Worm (Caenorhabditis elegans) whole organism, mixed stage, embryonic: Measurements from ENCODE around the gene T07D1.3.
A peak's percentile ranks its signal among the peaks of the same experiment; 100 is the strongest.

Experiments
- M03D4.4 ChIP-seq: sonication (generic microtip); optimal IDR thresholded peaks from 2 replicates; lab custom pipeline; 2017; ENCODE audit warnings: mild to moderate bottlenecking, missing genetic modification characterization, missing compliant biosample characterization
- bed-3 ChIP-seq: fragments of 200-800 bp; sonication (Bioruptor generic); optimal IDR thresholded peaks from 3 replicates; lab custom pipeline; 2018; ENCODE audit warnings: mild to moderate bottlenecking, missing genetic modification characterization, moderate library complexity, missing compliant biosample characterization
- blmp-1 ChIP-seq: fragments of 150-350 bp; optimal IDR thresholded peaks from 2 replicates; lab custom pipeline; 2014; ENCODE audit warnings: missing biosample characterization, missing genetic modification characterization
- ceh-39 ChIP-seq: fragments of 150-350 bp; optimal IDR thresholded peaks from 2 replicates; lab custom pipeline; 2014; ENCODE audit warnings: missing biosample characterization, missing genetic modification characterization
- ceh-43 ChIP-seq: fragments of 200-800 bp; sonication (Bioruptor generic); optimal IDR thresholded peaks from 2 replicates; lab custom pipeline; 2018; ENCODE audit warnings: mild to moderate bottlenecking, missing genetic modification characterization, moderate library complexity, missing compliant biosample characterization
- ceh-83 ChIP-seq: fragments of 200-800 bp; sonication (Bioruptor generic); optimal IDR thresholded peaks from 2 replicates; lab custom pipeline; 2018; ENCODE audit warnings: mild to moderate bottlenecking, missing genetic modification characterization, missing compliant biosample characterization
- ces-1 ChIP-seq: fragments of 150-350 bp; optimal IDR thresholded peaks from 2 replicates; lab custom pipeline; 2014; ENCODE audit warnings: missing biosample characterization, missing genetic modification reagents, missing genetic modification characterization
- cnd-1 ChIP-seq: fragments of 200-800 bp; sonication (Bioruptor generic); optimal IDR thresholded peaks from 2 replicates; lab custom pipeline; 2018; ENCODE audit warnings: mild to moderate bottlenecking, missing genetic modification characterization, missing compliant biosample characterization
- drap-1 ChIP-seq: fragments of 200-800 bp; sonication (Bioruptor generic); optimal IDR thresholded peaks from 3 replicates; lab custom pipeline; 2018; ENCODE audit warnings: mild to moderate bottlenecking, missing genetic modification characterization, missing compliant biosample characterization
- elt-3 ChIP-seq: fragments of 150-350 bp; optimal IDR thresholded peaks from 2 replicates; lab custom pipeline; 2014; ENCODE audit warnings: missing biosample characterization, missing genetic modification characterization
- flh-1 ChIP-seq: fragments of 200-800 bp; sonication (Bioruptor generic); optimal IDR thresholded peaks from 2 replicates; lab custom pipeline; 2018; ENCODE audit warnings: mild to moderate bottlenecking, missing genetic modification characterization, moderate library complexity, missing compliant biosample characterization
- ham-2 ChIP-seq: fragments of 200-800 bp; sonication (Bioruptor generic); optimal IDR thresholded peaks from 2 replicates; lab custom pipeline; 2018; ENCODE audit warnings: mild to moderate bottlenecking, missing genetic modification characterization, missing compliant biosample characterization
- hlh-1 ChIP-seq: fragments of 150-350 bp; optimal IDR thresholded peaks from 2 replicates; lab custom pipeline; 2014; ENCODE audit warnings: missing biosample characterization, missing genetic modification reagents, missing genetic modification characterization
- lin-13 ChIP-seq: fragments of 150-350 bp; optimal IDR thresholded peaks from 2 replicates; lab custom pipeline; 2014; ENCODE audit warnings: missing biosample characterization, missing genetic modification characterization
- lin-32 ChIP-seq: fragments of 200-800 bp; sonication (Bioruptor generic); optimal IDR thresholded peaks from 2 replicates; lab custom pipeline; 2018; ENCODE audit warnings: mild to moderate bottlenecking, missing genetic modification characterization, missing compliant biosample characterization
- lsy-2 ChIP-seq: fragments of 150-350 bp; optimal IDR thresholded peaks from 2 replicates; lab custom pipeline; 2014; ENCODE audit warnings: missing biosample characterization, missing genetic modification characterization
- mep-1 ChIP-seq: fragments of 150-350 bp; optimal IDR thresholded peaks from 2 replicates; lab custom pipeline; 2017; ENCODE audit warnings: missing biosample characterization, missing genetic modification reagents, missing genetic modification characterization, inconsistent platforms
- mls-2 ChIP-seq: sonication (generic microtip); optimal IDR thresholded peaks from 2 replicates; lab custom pipeline; 2016; ENCODE audit warnings: mild to moderate bottlenecking, missing genetic modification characterization, moderate library complexity, missing compliant biosample characterization
- nhr-12 ChIP-seq: fragments of 150-350 bp; optimal IDR thresholded peaks from 2 replicates; lab custom pipeline; 2014; ENCODE audit warnings: missing biosample characterization, missing genetic modification characterization
- nhr-2 ChIP-seq: fragments of 150-350 bp; optimal IDR thresholded peaks from 2 replicates; lab custom pipeline; 2014; ENCODE audit warnings: missing biosample characterization, missing genetic modification characterization
- nhr-237 ChIP-seq: fragments of 150-350 bp; optimal IDR thresholded peaks from 2 replicates; lab custom pipeline; 2014; ENCODE audit warnings: missing biosample characterization, missing genetic modification characterization
- nhr-76 ChIP-seq: sonication (generic microtip); optimal IDR thresholded peaks from 2 replicates; lab custom pipeline; 2017; ENCODE audit warnings: missing biosample characterization, missing genetic modification characterization
- pha-4 ChIP-seq: fragments of 150-350 bp; optimal IDR thresholded peaks from 2 replicates; lab custom pipeline; 2018; ENCODE audit warnings: missing biosample characterization, missing genetic modification reagents, missing genetic modification characterization
- sem-2 ChIP-seq: fragments of 200-800 bp; sonication (Bioruptor generic); optimal IDR thresholded peaks from 2 replicates; lab custom pipeline; 2018; ENCODE audit warnings: mild to moderate bottlenecking, missing genetic modification characterization, missing compliant biosample characterization
- snpc-4 ChIP-seq: fragments of 150-350 bp; optimal IDR thresholded peaks from 2 replicates; lab custom pipeline; 2014; ENCODE audit warnings: missing biosample characterization, missing genetic modification characterization
- sptf-1 ChIP-seq: sonication (generic microtip); optimal IDR thresholded peaks from 2 replicates; lab custom pipeline; 2017; ENCODE audit warnings: mild to moderate bottlenecking, missing genetic modification characterization, moderate library complexity, missing compliant biosample characterization
- tbx-8 ChIP-seq: fragments of 200-800 bp; sonication (Bioruptor generic); optimal IDR thresholded peaks from 2 replicates; lab custom pipeline; 2018; ENCODE audit warnings: mild to moderate bottlenecking, missing genetic modification characterization, moderate library complexity, missing compliant biosample characterization
- unc-120 ChIP-seq: sonication (generic microtip); optimal IDR thresholded peaks from 2 replicates; lab custom pipeline; 2017; ENCODE audit warnings: missing genetic modification characterization, missing compliant biosample characterization; ENCODE audit not compliant: poor library complexity, severe bottlenecking
- unc-39 ChIP-seq: fragments of 150-350 bp; optimal IDR thresholded peaks from 2 replicates; lab custom pipeline; 2014; ENCODE audit warnings: missing biosample characterization, missing genetic modification characterization
- unc-62 ChIP-seq: fragments of 150-350 bp; optimal IDR thresholded peaks from 2 replicates; lab custom pipeline; 2014; ENCODE audit warnings: missing biosample characterization, missing genetic modification reagents, missing genetic modification characterization
- zip-8 ChIP-seq: fragments of 150-350 bp; optimal IDR thresholded peaks from 2 replicates; lab custom pipeline; 2014; ENCODE audit warnings: missing biosample characterization, missing genetic modification characterization

The T07D1.3 gene

DNA sequence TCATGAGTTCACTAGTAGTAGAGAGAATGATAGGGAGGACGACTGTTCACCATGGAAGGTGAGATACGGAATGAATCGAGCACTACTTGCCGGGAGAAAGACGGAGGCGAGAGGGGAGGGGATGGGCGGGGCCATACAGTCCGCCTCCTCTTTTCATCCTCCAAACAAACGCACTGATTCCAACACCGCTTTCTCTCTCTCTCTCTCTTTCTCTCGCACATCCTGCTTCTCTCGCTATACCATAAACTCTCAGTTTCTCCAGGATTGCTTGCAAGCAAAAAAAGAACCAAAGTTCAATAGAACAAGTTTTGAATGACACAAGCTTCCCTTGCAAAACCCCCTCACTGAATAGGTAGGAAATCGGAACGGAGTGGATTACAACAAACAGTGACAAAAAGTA, 7.9 kb downstream of the T07D1.3 start:
- no peak for TF ChIP-seq unc-120 (tag; lab: Kevin White, UChicago)
- no peak for TF ChIP-seq mep-1 (tag; lab: Kevin White, UChicago)
- TF ChIP-seq lin-32 (GFP tag; lab: Kevin White, UChicago), result no peak
- TF ChIP-seq blmp-1 (tag; lab: Kevin White, UChicago), result peak; percentile 13
- no peak for TF ChIP-seq snpc-4 (tag; lab: Kevin White, UChicago)
- TF ChIP-seq cnd-1 (tag; lab: Kevin White, UChicago), result no peak
- TF ChIP-seq nhr-12 (tag; lab: Kevin White, UChicago), result no peak
- no peak for TF ChIP-seq unc-39 (tag; lab: Kevin White, UChicago)
- TF ChIP-seq nhr-237 (tag; lab: Kevin White, UChicago), result no peak
- TF ChIP-seq flh-1 (GFP tag; lab: Kevin White, UChicago), result no peak
- peak; percentile 2 for TF ChIP-seq ham-2 (GFP tag; lab: Kevin White, UChicago)
- TF ChIP-seq sem-2 (GFP tag; lab: Kevin White, UChicago), result no peak
- no peak for TF ChIP-seq lin-13 (tag; lab: Kevin White, UChicago)
- TF ChIP-seq, all 35 proteins: peak for 2

DNA sequence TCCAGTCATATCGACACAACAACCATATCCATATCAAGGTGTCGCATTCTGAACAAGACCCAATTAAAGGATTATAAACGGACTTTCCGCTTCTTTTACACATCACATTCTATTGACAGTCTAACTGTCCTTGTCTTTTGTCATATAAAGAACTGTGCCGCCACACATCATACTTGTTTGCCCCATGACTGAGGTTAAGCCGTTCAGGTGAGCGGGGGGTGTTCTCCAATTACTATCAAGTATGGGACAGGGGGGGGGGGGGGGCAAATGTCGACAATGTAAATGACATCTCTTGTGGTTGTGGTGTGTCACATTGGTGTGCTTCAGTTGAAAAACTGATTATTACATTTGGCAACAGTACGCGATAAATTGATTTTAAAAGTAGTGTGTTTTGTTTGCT, 9.4 kb downstream of the T07D1.3 start:
- no peak for TF ChIP-seq nhr-237 (tag; lab: Kevin White, UChicago)
- TF ChIP-seq ham-2 (GFP tag; lab: Kevin White, UChicago), result peak; percentile 4

DNA sequence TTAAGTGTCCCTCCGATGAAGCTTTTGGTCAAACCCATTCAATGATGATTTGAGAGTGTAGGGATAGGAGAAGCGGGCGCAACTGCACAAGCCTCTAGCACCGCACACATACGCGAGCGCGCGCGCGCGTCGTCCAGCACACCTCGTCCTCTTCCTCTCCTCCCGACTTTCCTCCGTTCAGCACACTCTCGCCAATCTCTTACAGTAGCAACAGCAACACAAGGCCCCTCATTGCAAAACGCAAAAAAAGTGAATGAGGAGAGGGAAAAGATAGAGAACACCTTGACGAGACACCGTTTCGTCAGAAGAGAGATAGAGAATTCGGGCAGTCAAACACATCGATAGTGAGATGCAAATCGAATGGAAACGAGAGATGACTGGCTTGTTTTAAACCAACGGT, 10.7 kb downstream of the T07D1.3 start:
- no peak for TF ChIP-seq elt-3
- TF ChIP-seq lsy-2 (tag; lab: Kevin White, UChicago), result peak; percentile 43
- TF ChIP-seq unc-39 (tag; lab: Kevin White, UChicago), result no peak
- peak; percentile 49 for TF ChIP-seq pha-4 (tag; lab: Kevin White, UChicago)
- peak; percentile 84 for TF ChIP-seq hlh-1 (tag; lab: Kevin White, UChicago)
- peak; percentile 74 for TF ChIP-seq ceh-39 (tag; lab: Kevin White, UChicago)
- peak; percentile 64 for TF ChIP-seq M03D4.4 (tag; lab: Kevin White, UChicago)
- peak; percentile 40 for TF ChIP-seq mep-1 (tag; lab: Kevin White, UChicago)
- TF ChIP-seq cnd-1 (tag; lab: Kevin White, UChicago), result peak; percentile 51
- TF ChIP-seq ham-2 (GFP tag; lab: Kevin White, UChicago), result peak; percentile 95
- peak; percentile 48 for TF ChIP-seq mls-2 (tag; lab: Kevin White, UChicago)
- peak; percentile 80 for TF ChIP-seq unc-120 (tag; lab: Kevin White, UChicago)
- no peak for TF ChIP-seq blmp-1 (tag; lab: Kevin White, UChicago)
- no peak for TF ChIP-seq ces-1 (GFP tag; lab: Kevin White, UChicago)
- TF ChIP-seq drap-1, result peak; percentile 2
- peak; percentile 22 for TF ChIP-seq sptf-1
- TF ChIP-seq unc-62, result peak; percentile 58

DNA sequence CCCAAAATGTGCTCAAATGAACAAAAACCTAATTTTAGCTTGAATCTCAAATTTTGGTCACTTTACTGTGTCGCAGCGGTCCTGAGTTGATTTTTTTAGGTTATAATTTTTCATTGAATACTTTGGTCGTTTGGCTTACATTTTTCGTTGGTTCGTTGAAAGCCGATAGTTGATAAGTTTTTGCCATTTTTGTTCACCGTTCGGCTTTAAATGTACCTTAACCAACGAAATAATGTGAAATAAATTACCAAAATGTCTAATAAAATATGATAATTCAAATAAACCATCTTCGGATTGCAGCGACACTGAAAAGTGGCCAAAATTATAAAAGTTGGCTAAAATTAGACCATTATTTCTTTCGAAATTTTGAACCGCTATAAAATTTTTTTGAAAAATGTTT, 12.9 kb downstream of the T07D1.3 start:
- TF ChIP-seq mls-2 (tag; lab: Kevin White, UChicago), result no peak
- no peak for TF ChIP-seq snpc-4 (tag; lab: Kevin White, UChicago)
- TF ChIP-seq elt-3, result no peak
- no peak for TF ChIP-seq ceh-43 (GFP tag; lab: Kevin White, UChicago)
- TF ChIP-seq lin-13 (tag; lab: Kevin White, UChicago), result no peak
- no peak for TF ChIP-seq ham-2 (GFP tag; lab: Kevin White, UChicago)
- TF ChIP-seq ceh-83 (GFP tag; lab: Kevin White, UChicago), result no peak
- no peak for TF ChIP-seq drap-1
- no peak for TF ChIP-seq tbx-8 (GFP tag; lab: Kevin White, UChicago)
- no peak for TF ChIP-seq nhr-2 (tag; lab: Kevin White, UChicago)
- no peak for TF ChIP-seq nhr-12 (tag; lab: Kevin White, UChicago)
- no peak for TF ChIP-seq nhr-76 (tag; lab: Kevin White, UChicago)
- no peak for TF ChIP-seq bed-3 (GFP tag; lab: Kevin White, UChicago)

DNA sequence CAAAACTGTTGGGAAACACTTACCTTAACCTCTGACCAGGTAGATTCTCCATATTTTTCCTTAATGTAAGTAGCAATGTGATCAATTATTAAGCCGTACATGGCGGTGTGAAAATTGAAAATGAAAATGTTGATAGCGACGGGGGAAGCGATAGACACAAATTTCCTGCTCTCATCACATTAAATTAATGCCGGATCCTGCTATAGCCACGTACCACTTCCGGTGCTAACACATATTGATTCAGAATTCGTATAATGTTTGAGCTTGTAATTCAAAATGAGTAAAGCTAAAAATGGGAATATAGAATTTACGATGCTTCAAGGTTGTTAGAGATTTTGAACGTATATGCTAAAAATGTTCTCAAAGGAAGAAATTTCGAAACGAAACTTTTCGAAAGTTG, 15.8 kb downstream of the T07D1.3 start, which contains the start of gene gcy-31:
Gene gcy-31, minus strand, starts transcription at position 101 of the 400 bp plus-strand sequence.
- no peak for TF ChIP-seq nhr-76 (tag; lab: Kevin White, UChicago)
- no peak for TF ChIP-seq M03D4.4 (tag; lab: Kevin White, UChicago)
- no peak for TF ChIP-seq ceh-43 (GFP tag; lab: Kevin White, UChicago)
- no peak for TF ChIP-seq zip-8 (tag; lab: Kevin White, UChicago)
- TF ChIP-seq nhr-12 (tag; lab: Kevin White, UChicago), result no peak
- TF ChIP-seq unc-39 (tag; lab: Kevin White, UChicago), result no peak
- no peak for TF ChIP-seq sptf-1
- no peak for TF ChIP-seq hlh-1 (tag; lab: Kevin White, UChicago)
